Fruit fly (Drosophila melanogaster) whole organism, embryonic: Measurements from ENCODE around the gene Cpr62Ba.
A peak's percentile ranks its signal among the peaks of the same experiment; 100 is the strongest.

Experiments used
- Adf1 ChIP-seq: fragments of 200-800 bp; sonication (Bioruptor generic); IDR thresholded peaks from 2 replicates; pipeline ENCODE4 v1.3.6; 2022; ENCODE audit warnings: missing biosample characterization, missing genetic modification characterization
- CG1024 ChIP-seq: fragments of 200-800 bp; sonication (Bioruptor generic); IDR thresholded peaks from 2 replicates; pipeline ENCODE4 v1.3.6; 2022; ENCODE audit warnings: missing biosample characterization, missing genetic modification characterization
- CG11085 ChIP-seq: fragments of 200-800 bp; sonication (Bioruptor generic); IDR thresholded peaks from 2 replicates; pipeline ENCODE4 v1.3.6; 2022; ENCODE audit warnings: missing biosample characterization, missing genetic modification characterization
- CG11398 ChIP-seq: fragments of 200-800 bp; sonication (Bioruptor generic); optimal IDR thresholded peaks from 2 replicates; lab custom pipeline; 2016; ENCODE audit warnings: missing biosample characterization, missing genetic modification characterization
- CG11696 ChIP-seq: fragments of 200-800 bp; sonication (Bioruptor generic); IDR thresholded peaks from 2 replicates; pipeline ENCODE4 v1.3.6; 2022; ENCODE audit warnings: missing biosample characterization, missing genetic modification characterization
- CG13624 ChIP-seq: fragments of 200-800 bp; sonication (Bioruptor generic); optimal IDR thresholded peaks from 2 replicates; lab custom pipeline; 2016; ENCODE audit warnings: missing biosample characterization, missing genetic modification characterization
- CG13894 ChIP-seq: fragments of 200-800 bp; sonication (Bioruptor generic); optimal IDR thresholded peaks from 3 replicates; lab custom pipeline; 2018; ENCODE audit warnings: missing biosample characterization, mild to moderate bottlenecking, missing genetic modification characterization, moderate library complexity
- CG14050 ChIP-seq: fragments of 200-800 bp; sonication (Bioruptor generic); IDR thresholded peaks from 3 replicates; pipeline ENCODE4 v1.3.6; 2022; ENCODE audit warnings: missing biosample characterization, missing genetic modification characterization
- CG14860 ChIP-seq: fragments of 200-800 bp; sonication (Bioruptor generic); IDR thresholded peaks from 3 replicates; pipeline ENCODE4 v1.3.6; 2022; ENCODE audit warnings: missing biosample characterization, missing genetic modification characterization; ENCODE audit not compliant: partially characterized antibody
- CG1647 ChIP-seq: fragments of 200-800 bp; sonication (Bioruptor generic); optimal IDR thresholded peaks from 3 replicates; lab custom pipeline; 2016; ENCODE audit warnings: missing biosample characterization, missing genetic modification characterization
- CG1792 ChIP-seq: fragments of 200-800 bp; sonication (Bioruptor generic); optimal IDR thresholded peaks from 2 replicates; lab custom pipeline; 2016; ENCODE audit warnings: missing biosample characterization, missing genetic modification characterization
- CG18011 ChIP-seq: fragments of 200-800 bp; sonication (Bioruptor generic); optimal IDR thresholded peaks from 2 replicates; lab custom pipeline; 2017; ENCODE audit warnings: missing biosample characterization, missing genetic modification characterization, mild to moderate bottlenecking, moderate library complexity, missing genotype
- CG30020 ChIP-seq: fragments of 200-800 bp; optimal IDR thresholded peaks from 2 replicates; lab custom pipeline; 2019; ENCODE audit warnings: missing biosample characterization, mild to moderate bottlenecking, missing genetic modification characterization, moderate library complexity
- CG31365 ChIP-seq: fragments of 200-800 bp; sonication (Bioruptor generic); optimal IDR thresholded peaks from 2 replicates; lab custom pipeline; 2018; ENCODE audit warnings: missing biosample characterization, mild to moderate bottlenecking, missing genetic modification characterization
- CG32772 ChIP-seq: fragments of 200-800 bp; sonication (Bioruptor generic); IDR thresholded peaks from 2 replicates; pipeline ENCODE4 v1.3.6; 2022; ENCODE audit warnings: missing biosample characterization, missing genetic modification characterization
- CG34422 ChIP-seq: fragments of 200-800 bp; sonication (Bioruptor generic); IDR thresholded peaks from 3 replicates; pipeline ENCODE4 v1.3.6; 2022; ENCODE audit warnings: missing biosample characterization, missing genetic modification characterization
- CG3726 ChIP-seq: fragments of 200-800 bp; sonication (Bioruptor generic); IDR thresholded peaks from 3 replicates; pipeline ENCODE4, ENCODE4 v1.3.6; 2022; ENCODE audit warnings: missing biosample characterization, missing genetic modification characterization
- CG4282 ChIP-seq: fragments of 200-800 bp; sonication (Bioruptor generic); optimal IDR thresholded peaks from 2 replicates; lab custom pipeline; 2016; ENCODE audit warnings: missing biosample characterization, missing genetic modification characterization
- CG43689 ChIP-seq: fragments of 200-800 bp; sonication (Bioruptor generic); IDR thresholded peaks from 2 replicates; pipeline ENCODE4 v1.3.6; 2022; ENCODE audit warnings: missing biosample characterization, missing genetic modification characterization
- CG4820 ChIP-seq: fragments of 200-800 bp; sonication (Bioruptor generic); optimal IDR thresholded peaks from 3 replicates; lab custom pipeline; 2016; ENCODE audit warnings: missing biosample characterization, missing genetic modification characterization
- CG6689 ChIP-seq: fragments of 200-800 bp; sonication (Bioruptor generic); IDR thresholded peaks from 2 replicates; pipeline ENCODE4 v1.3.6; 2022; ENCODE audit warnings: missing biosample characterization, missing genetic modification characterization
- CG7839 ChIP-seq: fragments of 200-800 bp; sonication (Bioruptor generic); optimal IDR thresholded peaks from 3 replicates; lab custom pipeline; 2018; ENCODE audit warnings: missing biosample characterization, mild to moderate bottlenecking, missing genetic modification characterization, moderate library complexity
- CG7928 ChIP-seq: fragments of 200-800 bp; sonication (Bioruptor generic); optimal IDR thresholded peaks from 2 replicates; lab custom pipeline; 2017; ENCODE audit warnings: missing biosample characterization, mild to moderate bottlenecking, missing genetic modification characterization
- CG7963 ChIP-seq: fragments of 200-800 bp; sonication (Bioruptor generic); IDR thresholded peaks from 3 replicates; pipeline ENCODE4 v1.3.6; 2022; ENCODE audit warnings: missing biosample characterization, missing genetic modification characterization; ENCODE audit not compliant: partially characterized antibody
- CG8281 ChIP-seq: fragments of 200-800 bp; sonication (Bioruptor generic); optimal IDR thresholded peaks from 2 replicates; lab custom pipeline; 2018; ENCODE audit warnings: missing biosample characterization, mild to moderate bottlenecking, missing genetic modification characterization, moderate library complexity
- CG8388 ChIP-seq: fragments of 200-800 bp; sonication (Bioruptor generic); optimal IDR thresholded peaks from 2 replicates; lab custom pipeline; 2019; ENCODE audit warnings: missing biosample characterization, mild to moderate bottlenecking, missing genetic modification characterization, moderate library complexity
- CTCF ChIP-seq: fragments of 200-800 bp; sonication (Bioruptor generic); optimal IDR thresholded peaks from 2 replicates; lab custom pipeline; 2017; ENCODE audit warnings: missing biosample characterization, mild to moderate bottlenecking, missing genetic modification characterization, moderate library complexity
- Dbx ChIP-seq: fragments of 200-800 bp; sonication (Bioruptor generic); IDR thresholded peaks from 3 replicates; pipeline ENCODE4 v1.3.6; 2022; ENCODE audit warnings: missing biosample characterization, missing genetic modification characterization
- Fer1 ChIP-seq: fragments of 200-800 bp; sonication (Bioruptor generic); optimal IDR thresholded peaks from 2 replicates; lab custom pipeline; 2017; ENCODE audit warnings: missing biosample characterization, mild to moderate bottlenecking, missing genetic modification characterization
- Lpt ChIP-seq: fragments of >200 bp; optimal IDR thresholded peaks from 2 replicates; lab custom pipeline; 2018; ENCODE audit warnings: missing biosample characterization, missing genetic modification characterization
- MBD-R2 ChIP-seq: fragments of 200-800 bp; sonication (Bioruptor generic); IDR thresholded peaks from 2 replicates; pipeline ENCODE4 v1.3.6; 2022; ENCODE audit warnings: missing biosample characterization, missing genetic modification characterization
- Meics ChIP-seq: fragments of 200-800 bp; sonication (Bioruptor generic); optimal IDR thresholded peaks from 2 replicates; lab custom pipeline; 2017; ENCODE audit warnings: missing biosample characterization, mild to moderate bottlenecking, missing genetic modification characterization
- Ptx1 ChIP-seq: fragments of 200-800 bp; sonication (Bioruptor generic); IDR thresholded peaks from 2 replicates; pipeline ENCODE4 v1.3.6; 2022; ENCODE audit warnings: missing biosample characterization, missing genetic modification characterization
- Trl ChIP-seq, 3 experiments: fragments of >200 bp in 2 of 3; fragments of 200-800 bp in 1 of 3; sonication (Bioruptor generic) in 1 of 3; optimal IDR thresholded peaks; 2 replicates in 1 of 3; 3 replicates in 2 of 3; lab custom pipeline; 2016 to 2017; ENCODE audit warnings: missing biosample characterization in 1 of 3, missing genetic modification characterization in 1 of 3
- bowl ChIP-seq: fragments of 200-800 bp; sonication (Bioruptor generic); IDR thresholded peaks from 2 replicates; pipeline ENCODE4 v1.3.6; 2022; ENCODE audit warnings: missing biosample characterization, missing genetic modification characterization
- btn ChIP-seq: fragments of 200-800 bp; sonication (Bioruptor generic); optimal IDR thresholded peaks from 2 replicates; lab custom pipeline; 2016; ENCODE audit warnings: missing biosample characterization, missing genetic modification characterization
- ci ChIP-seq: fragments of 200-800 bp; sonication (Bioruptor generic); IDR thresholded peaks from 3 replicates; pipeline ENCODE4 v1.3.6; 2022; ENCODE audit warnings: missing biosample characterization, missing genetic modification characterization
- corto ChIP-seq: fragments of 200-800 bp; sonication (Bioruptor generic); optimal IDR thresholded peaks from 2 replicates; lab custom pipeline; 2016; ENCODE audit warnings: missing biosample characterization, mild to moderate bottlenecking, missing genetic modification characterization, moderate library complexity
- croc ChIP-seq: fragments of 200-800 bp; sonication (Bioruptor generic); conservative IDR thresholded peaks from 3 replicates; pipeline ENCODE4 v1.3.6; 2022; ENCODE audit warnings: missing biosample characterization, missing genetic modification characterization
- fd3F ChIP-seq: fragments of 200-800 bp; sonication (Bioruptor generic); optimal IDR thresholded peaks from 2 replicates; lab custom pipeline; 2018; ENCODE audit warnings: missing biosample characterization, mild to moderate bottlenecking, missing genetic modification characterization, moderate library complexity
- gsb ChIP-seq: fragments of 200-800 bp; sonication (Bioruptor generic); IDR thresholded peaks from 2 replicates; pipeline ENCODE4 v1.3.6; 2022; ENCODE audit warnings: missing biosample characterization, missing genetic modification characterization
- hbn ChIP-seq: fragments of 200-800 bp; sonication (Bioruptor generic); IDR thresholded peaks from 2 replicates; pipeline ENCODE4 v1.3.6; 2022; ENCODE audit warnings: missing biosample characterization, missing genetic modification characterization; ENCODE audit not compliant: partially characterized antibody
- jing ChIP-seq: fragments of 200-800 bp; sonication (Bioruptor generic); optimal IDR thresholded peaks from 2 replicates; lab custom pipeline; 2018; ENCODE audit warnings: missing biosample characterization, mild to moderate bottlenecking, missing genetic modification characterization
- nerfin-1 ChIP-seq: fragments of 200-800 bp; sonication (Bioruptor generic); optimal IDR thresholded peaks from 3 replicates; lab custom pipeline; 2019; ENCODE audit warnings: missing biosample characterization, mild to moderate bottlenecking, missing genetic modification characterization, moderate library complexity
- nom ChIP-seq: fragments of 200-800 bp; sonication (Bioruptor generic); optimal IDR thresholded peaks from 2 replicates; lab custom pipeline; 2017; ENCODE audit warnings: missing biosample characterization, missing genetic modification characterization, mild to moderate bottlenecking, moderate library complexity, missing genetic modification reagents
- odd ChIP-seq: fragments of 200-800 bp; sonication (Bioruptor generic); optimal IDR thresholded peaks from 2 replicates; lab custom pipeline; 2017; ENCODE audit warnings: missing biosample characterization, mild to moderate bottlenecking, missing genetic modification characterization
- sc ChIP-seq, 3 experiments: fragments of >200 bp in 2 of 3; fragments of 200-800 bp in 1 of 3; sonication (Bioruptor generic) in 1 of 3; optimal IDR thresholded peaks; 2 replicates in 2 of 3; 3 replicates in 1 of 3; lab custom pipeline; 2017; ENCODE audit warnings: mild to moderate bottlenecking in 1 of 3, missing biosample characterization in 1 of 3, missing genetic modification characterization in 1 of 3, missing genetic modification reagents in 1 of 3
- sd ChIP-seq: fragments of 200-800 bp; sonication (Bioruptor generic); optimal IDR thresholded peaks from 3 replicates; lab custom pipeline; 2018; ENCODE audit warnings: missing biosample characterization, mild to moderate bottlenecking, missing genetic modification characterization, moderate library complexity
- sisA ChIP-seq: fragments of 200-800 bp; sonication (Bioruptor generic); IDR thresholded peaks from 2 replicates; pipeline ENCODE4 v1.3.6; 2022; ENCODE audit warnings: missing biosample characterization, missing genetic modification characterization
- yki ChIP-seq: fragments of >200 bp; optimal IDR thresholded peaks from 3 replicates; lab custom pipeline; 2018

Cpr62Ba gene

dm6 chr3L:1861794-1862447, 30.3 kb upstream of the Cpr62Ba start, which contains the start of gene Rap1 (continued):
- TF ChIP-seq CG18011 (GFP tag; lab: Kevin White, UChicago): no peak
- peak; percentile 52; the same call in 1 of the 2 replicates for TF ChIP-seq CG1024 (GFP tag; lab: Robert Waterston, UW)
- no peak for TF ChIP-seq jing (GFP tag; lab: Kevin White, UChicago)
- TF ChIP-seq fd3F (GFP tag; lab: Kevin White, UChicago): no peak
- TF ChIP-seq CG7839 (tag; lab: Kevin White, UChicago): peak; percentile 49
- peak; percentile 53; the same call in 1 of the 2 replicates for TF ChIP-seq gsb (GFP tag; lab: Robert Waterston, UW)
- no peak for TF ChIP-seq CG43689 (GFP tag; lab: Robert Waterston, UW)
- TF ChIP-seq CG11696: peak; percentile 10; the same call in 1 of the 2 replicates
- TF ChIP-seq CG1647 (GFP tag; lab: Kevin White, UChicago): peak; percentile 63
- no peak for TF ChIP-seq CG31365 (tag; lab: Kevin White, UChicago)
- peak; percentile 64; the same call in 1 of the 3 replicates for TF ChIP-seq CG34422
- no peak for TF ChIP-seq CG8281
- no peak for TF ChIP-seq odd (GFP tag; lab: Kevin White, UChicago)
- no peak for TF ChIP-seq bowl (GFP tag; lab: Robert Waterston, UW)
- peak; percentile 44 for TF ChIP-seq CG1792 (GFP tag; lab: Kevin White, UChicago)
- TF ChIP-seq CG8388 (GFP tag; lab: Kevin White, UChicago): no peak
- peak; percentile 36 for TF ChIP-seq Adf1 (GFP tag; lab: Robert Waterston, UW)
- TF ChIP-seq CG3726 (GFP tag; lab: Robert Waterston, UW): no peak
- TF ChIP-seq MBD-R2 (GFP tag; lab: Robert Waterston, UW): peak; percentile 78
- peak; percentile 23 for TF ChIP-seq CG4820 (GFP tag; lab: Kevin White, UChicago)
- TF ChIP-seq CG7963 (GFP tag; lab: Robert Waterston, UW): peak; percentile 85
- TF ChIP-seq CTCF (GFP tag; lab: Kevin White, UChicago): peak; percentile 4
- peak; percentile 34 for TF ChIP-seq CG30020
- peak; percentile 61 for TF ChIP-seq sisA (GFP tag; lab: Robert Waterston, UW)

- TF ChIP-seq sd (tag; lab: Kevin White, UChicago) (peak; percentile 26), yki (lab: Kevin White, UChicago) (no peak), CG11085 (GFP tag; lab: Robert Waterston, UW) (no peak), Ptx1 (GFP tag; lab: Robert Waterston, UW) (no peak), Meics (GFP tag; lab: Kevin White, UChicago) (no peak), nom (GFP tag; lab: Kevin White, UChicago) (peak; percentile 61), CG14860 (no peak), ci (GFP tag; lab: Robert Waterston, UW) (no peak), CG32772 (no peak), Lpt (GFP tag; lab: Kevin White, UChicago) (no peak), CG11398 (GFP tag; lab: Kevin White, UChicago) (no peak), CG7928 (GFP tag; lab: Kevin White, UChicago) (no peak), Fer1 (GFP tag; lab: Kevin White, UChicago) (no peak), sc (optimal IDR thresholded peaks at IDR 0.05; lab: Kevin White, UChicago) (no peak), sc (GFP tag; optimal IDR thresholded peaks at IDR 0.05; lab: Kevin White, UChicago) (no peak), CG4282 (no peak), btn (GFP tag; lab: Kevin White, UChicago) (no peak), CG6689 (GFP tag; lab: Robert Waterston, UW) (no peak), CG13624 (GFP tag; lab: Kevin White, UChicago) (no peak), nerfin-1 (tag; lab: Kevin White, UChicago) (no peak), Dbx (no peak), hbn (no peak), Trl (optimal IDR thresholded peaks at IDR 0.05; lab: Kevin White, UChicago) (peak; percentile 68 to 88), Trl (GFP tag; optimal IDR thresholded peaks at IDR 0.05; lab: Kevin White, UChicago) (no peak), CG13894 (tag; lab: Kevin White, UChicago) (no peak), croc (GFP tag; lab: Robert Waterston, UW) (no peak), corto (GFP tag; lab: Kevin White, UChicago) (no peak), CG14050 (no peak)
These were observed 29.8 kb upstream of the Cpr62Ba start for dm6 chr3L:1861400-1861793.
